Fruit fly (Drosophila melanogaster): Measurements from ENCODE around the gene CG31642.
A peak's percentile ranks its signal among the peaks of the same experiment; 100 is the strongest.

The CG31642 gene

DNA sequence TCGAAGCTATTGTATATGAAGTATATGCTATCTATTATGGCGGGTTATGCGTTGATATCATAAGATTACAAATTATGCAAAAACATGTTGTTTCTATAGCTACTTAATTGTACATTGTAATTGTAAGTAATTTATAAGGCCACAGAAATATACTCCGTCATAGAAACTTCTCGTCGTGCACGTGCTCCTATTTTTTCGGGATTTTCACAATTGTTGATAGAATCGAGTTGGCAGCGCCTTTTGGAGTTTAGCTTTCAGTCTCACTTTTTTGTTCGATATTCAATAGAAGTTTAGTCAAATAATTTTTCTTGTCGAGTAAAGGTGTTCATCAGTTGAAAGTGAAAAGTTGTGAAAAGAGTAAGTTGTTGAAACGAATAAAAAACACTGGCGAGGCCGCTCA lies at the start of gene CG31642:
Gene CG31642, plus strand, starts transcription at position 301 of the 400 bp plus-strand sequence.
- TF ChIP-seq Dip3 (GFP tag; optimal IDR thresholded peaks at IDR 0.05) (no peak), emc (GFP tag; optimal IDR thresholded peaks at IDR 0.05) (no peak), CG9797 (GFP tag; optimal IDR thresholded peaks at IDR 0.05) (no peak), stwl (tag; optimal IDR thresholded peaks at IDR 0.05) (peak; percentile 23), trem (tag; optimal IDR thresholded peaks at IDR 0.05) (peak; percentile 31), Aef1 (GFP tag; IDR thresholded peaks at IDR 0.05) (no peak)

DNA sequence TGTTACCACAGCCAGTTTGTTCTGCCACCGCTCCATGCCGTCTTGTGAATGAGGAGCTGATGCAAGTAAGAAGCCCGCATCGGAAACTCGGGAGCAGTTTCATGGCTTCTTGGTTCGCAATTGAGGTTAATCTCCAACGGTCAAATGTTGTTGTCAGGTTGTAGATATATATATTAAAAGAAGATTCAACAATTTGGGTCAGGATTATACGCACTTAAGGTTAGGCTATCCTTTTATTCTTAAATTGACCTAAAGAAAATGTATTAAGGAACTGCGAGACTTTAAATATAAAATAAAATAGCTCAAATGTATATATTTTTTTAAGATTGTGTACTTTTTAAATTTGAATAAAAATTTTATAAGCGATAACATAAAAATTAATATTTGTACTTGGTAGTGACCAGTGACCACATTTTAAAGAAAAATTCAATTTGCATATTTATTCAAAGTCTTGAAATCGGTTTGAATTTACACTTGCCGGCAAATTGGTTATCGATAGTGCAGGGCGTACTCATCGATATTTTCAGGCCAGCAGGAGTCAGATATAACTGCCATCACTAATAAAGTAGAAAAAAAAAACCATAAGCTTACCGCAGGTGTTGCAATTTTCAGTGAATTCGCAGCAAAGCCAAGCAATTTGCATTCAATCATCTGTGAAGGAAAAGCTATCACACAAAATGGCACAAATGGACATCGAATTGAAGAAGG lies 49.6 kb upstream of the CG31642 start, which contains the start of the genes CG9150 and Pfdn1:
Gene CG9150, minus strand, starts transcription at position 51 of the 708 bp plus-strand sequence.
Gene Pfdn1, plus strand, starts transcription at position 536 of the 708 bp plus-strand sequence.
- TF ChIP-seq CkIIα-i1 (GFP tag; IDR thresholded peaks at IDR 0.05) = no peak
- TF ChIP-seq mam (GFP tag; optimal IDR thresholded peaks at IDR 0.05) = no peak
- TF ChIP-seq CG17612 (GFP tag; IDR thresholded peaks at IDR 0.05) = no peak
- no peak for TF ChIP-seq Nf-YA (GFP tag; IDR thresholded peaks at IDR 0.05)
- TF ChIP-seq grau (tag; optimal IDR thresholded peaks at IDR 0.05) = no peak
- TF ChIP-seq Hand (GFP tag; optimal IDR thresholded peaks at IDR 0.05) = no peak
- TF ChIP-seq Xrp1 (GFP tag; IDR thresholded peaks at IDR 0.05) = no peak
- no peak for TF ChIP-seq CG11085 (GFP tag; IDR thresholded peaks at IDR 0.05)
- no peak for TF ChIP-seq CG8924 (tag; optimal IDR thresholded peaks at IDR 0.05)
- TF ChIP-seq kni (GFP tag; optimal IDR thresholded peaks at IDR 0.05) = no peak
- TF ChIP-seq trem (tag; optimal IDR thresholded peaks at IDR 0.05) = peak; percentile 26
- no peak for TF ChIP-seq CG11696 (GFP tag; IDR thresholded peaks at IDR 0.05)
- TF ChIP-seq CG10267 (tag; optimal IDR thresholded peaks at IDR 0.05) = peak; percentile 21
- no peak for TF ChIP-seq fd96Cb (tag; optimal IDR thresholded peaks at IDR 0.05)
- no peak for TF ChIP-seq dmrt11E (tag; optimal IDR thresholded peaks at IDR 0.05)
- no peak for TF ChIP-seq exex (tag; optimal IDR thresholded peaks at IDR 0.05)
- TF ChIP-seq bab2 (GFP tag; optimal IDR thresholded peaks at IDR 0.05) = no peak
- TF ChIP-seq Dref (GFP tag; IDR thresholded peaks at IDR 0.05) = peak; percentile 95
- no peak for TF ChIP-seq az2 (GFP tag; optimal IDR thresholded peaks at IDR 0.05)
- TF ChIP-seq Poxn (GFP tag; IDR thresholded peaks at IDR 0.05) = no peak
- no peak for TF ChIP-seq emc (GFP tag; optimal IDR thresholded peaks at IDR 0.05)
- TF ChIP-seq unc-4 (GFP tag; IDR thresholded peaks at IDR 0.05; ENCODE audit: partially characterized antibody) = peak; percentile 90
- TF ChIP-seq bbx (GFP tag; IDR thresholded peaks at IDR 0.05; ENCODE audit: partially characterized antibody) = peak; percentile 91
- TF ChIP-seq CG3065 (GFP tag; optimal IDR thresholded peaks at IDR 0.05) = no peak
- TF ChIP-seq zf30C (GFP tag; optimal IDR thresholded peaks at IDR 0.05) = no peak
- no peak for TF ChIP-seq pita (GFP tag; optimal IDR thresholded peaks at IDR 0.05)
- TF ChIP-seq ems (GFP tag; optimal IDR thresholded peaks at IDR 0.05) = no peak
- TF ChIP-seq Dip3 (GFP tag; optimal IDR thresholded peaks at IDR 0.05) = no peak
- no peak for TF ChIP-seq CG3281 (GFP tag; optimal IDR thresholded peaks at IDR 0.05)
- TF ChIP-seq jumu (GFP tag; optimal IDR thresholded peaks at IDR 0.05) = no peak
- TF ChIP-seq CTCF (GFP tag; optimal IDR thresholded peaks at IDR 0.05) = no peak
- peak; percentile 53; the same call in 2 of the 3 replicates for TF ChIP-seq row (GFP tag; IDR thresholded peaks at IDR 0.05)
- TF ChIP-seq CG10209 (GFP tag; optimal IDR thresholded peaks at IDR 0.05) = no peak
- no peak for TF ChIP-seq CG10543 (GFP tag; optimal IDR thresholded peaks at IDR 0.05)
- TF ChIP-seq sr (GFP tag; IDR thresholded peaks at IDR 0.05) = no peak
- TF ChIP-seq Lim3 (GFP tag; IDR thresholded peaks at IDR 0.05) = no peak
- TF ChIP-seq nom (GFP tag; optimal IDR thresholded peaks at IDR 0.05) = no peak
- TF ChIP-seq cwo (GFP tag; optimal IDR thresholded peaks at IDR 0.05) = no peak
- TF ChIP-seq shn (GFP tag; optimal IDR thresholded peaks at IDR 0.05) = no peak
- TF ChIP-seq CG8290 (GFP tag; optimal IDR thresholded peaks at IDR 0.05) = no peak
- no peak for TF ChIP-seq CG8290 (tag; optimal IDR thresholded peaks at IDR 0.05)
- TF ChIP-seq sqz (GFP tag; optimal IDR thresholded peaks at IDR 0.05) = peak; percentile 93
- TF ChIP-seq zen2 (GFP tag; IDR thresholded peaks at IDR 0.05; ENCODE audit: partially characterized antibody) = peak; percentile 80
- peak; percentile 29 for TF ChIP-seq CG13624 (GFP tag; optimal IDR thresholded peaks at IDR 0.05)
- no peak for TF ChIP-seq CG6765 (GFP tag; optimal IDR thresholded peaks at IDR 0.05)
- TF ChIP-seq ranshi (GFP tag; IDR thresholded peaks at IDR 0.05) = no peak

Measured in whole organism, embryonic.